Fruit fly (Drosophila melanogaster): ENCODE results near the gene CG13058.

DNA sequence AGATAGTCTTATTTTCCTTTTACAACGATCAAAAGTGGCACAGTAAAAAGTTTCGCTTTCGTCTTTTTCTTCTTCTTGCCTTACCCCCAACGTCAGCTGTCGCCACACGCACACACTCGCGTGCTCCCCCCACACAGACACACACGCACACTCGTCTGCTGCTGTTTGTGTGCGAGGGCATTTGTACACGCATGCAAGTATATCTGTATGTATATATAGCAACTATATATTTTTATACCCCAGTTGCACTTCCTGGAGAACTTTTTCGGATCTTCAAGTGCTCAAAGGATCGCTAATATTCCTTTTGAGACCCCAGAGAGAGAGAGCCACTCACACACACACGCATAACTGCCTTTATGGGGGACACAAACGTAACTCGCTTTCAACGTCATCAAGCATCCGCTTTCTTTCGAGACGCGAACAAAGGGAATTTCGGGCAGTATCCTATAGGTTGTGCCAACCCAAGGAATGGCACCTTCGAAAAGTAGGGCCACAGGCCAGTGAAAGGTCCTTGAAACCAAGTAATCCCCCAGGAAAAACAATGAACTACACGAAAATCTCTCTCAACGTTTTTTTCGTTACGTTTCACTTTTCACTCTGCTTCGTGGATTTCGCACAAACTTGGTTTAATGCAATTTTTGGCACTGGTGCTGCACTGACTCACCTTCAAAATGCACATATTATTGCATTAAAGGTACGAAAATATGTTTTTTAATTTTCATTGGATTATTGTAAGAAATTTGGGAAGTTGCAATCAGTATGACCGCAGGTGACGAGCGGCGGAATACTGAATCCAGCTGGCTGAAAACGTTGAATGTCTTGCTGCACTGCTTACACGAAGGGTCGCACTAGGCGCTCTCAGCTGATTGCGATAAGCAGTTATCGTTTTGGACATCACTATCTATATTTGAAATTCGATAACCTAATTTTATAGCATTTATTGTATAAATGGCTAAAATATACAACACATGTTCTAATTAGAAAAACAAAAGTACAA is 49.4 kb downstream of the CG13058 start, which contains the start of gene roq:
- TF ChIP-seq ato (GFP tag; IDR thresholded peaks at IDR 0.05; ENCODE audit: partially characterized antibody) (peak; percentile 46; the same call in 1 of the 2 replicates), kni (GFP tag; optimal IDR thresholded peaks at IDR 0.05) (no peak), ATbp (GFP tag; optimal IDR thresholded peaks at IDR 0.05) (no peak), Dek (tag; optimal IDR thresholded peaks at IDR 0.05) (no peak)

Data from whole organism, embryonic.